Worm (Caenorhabditis elegans) whole organism, L3 larva: ENCODE measurements around the gene F09E5.16.

ENCODE experiments used
- R02D3.7 ChIP-seq: fragments of 150-350 bp; optimal IDR thresholded peaks from 2 replicates; lab custom pipeline; 2014; ENCODE audit warnings: missing biosample characterization, missing genetic modification characterization
- ZK546.5 ChIP-seq: sonication (generic microtip); optimal IDR thresholded peaks from 2 replicates; lab custom pipeline; 2017; ENCODE audit warnings: missing biosample characterization, missing genetic modification characterization
- aly-2 ChIP-seq: fragments of 150-350 bp; optimal IDR thresholded peaks from 2 replicates; lab custom pipeline; 2014; ENCODE audit warnings: missing biosample characterization, missing genetic modification characterization
- ama-1 ChIP-seq: fragments of 150-350 bp; optimal IDR thresholded peaks from 2 replicates; lab custom pipeline; 2018
- ceh-16 ChIP-seq: sonication (generic microtip); optimal IDR thresholded peaks from 2 replicates; lab custom pipeline; 2017; ENCODE audit warnings: missing biosample characterization, missing genetic modification characterization
- ceh-28 ChIP-seq: fragments of 150-350 bp; optimal IDR thresholded peaks from 2 replicates; lab custom pipeline; 2014; ENCODE audit warnings: missing biosample characterization, missing genetic modification reagents, missing genetic modification characterization
- ceh-82 ChIP-seq: fragments of 150-350 bp; optimal IDR thresholded peaks from 2 replicates; lab custom pipeline; 2014; ENCODE audit warnings: missing biosample characterization, missing genetic modification characterization
- daf-12 ChIP-seq: fragments of 150-350 bp; optimal IDR thresholded peaks from 2 replicates; lab custom pipeline; 2014; ENCODE audit warnings: missing biosample characterization, missing genetic modification reagents, missing genetic modification characterization
- egl-27 ChIP-seq: sonication (generic microtip); optimal IDR thresholded peaks from 4 replicates; lab custom pipeline; 2017; ENCODE audit warnings: missing biosample characterization, missing genetic modification reagents, missing genetic modification characterization
- egl-5 ChIP-seq: fragments of 150-350 bp; optimal IDR thresholded peaks from 2 replicates; lab custom pipeline; 2017; ENCODE audit warnings: missing biosample characterization, missing genetic modification reagents, missing genetic modification characterization, inconsistent platforms
- elt-1 ChIP-seq: fragments of 150-350 bp; optimal IDR thresholded peaks from 2 replicates; lab custom pipeline; 2014; ENCODE audit warnings: missing biosample characterization, missing genetic modification characterization
- elt-2 ChIP-seq: sonication (generic microtip); optimal IDR thresholded peaks from 2 replicates; lab custom pipeline; 2016; ENCODE audit warnings: missing genetic modification reagents, mild to moderate bottlenecking, missing genetic modification characterization, missing compliant biosample characterization
- elt-3 ChIP-seq, 3 experiments: fragments of 150-350 bp in 1 of 3; sonication (generic microtip) in 2 of 3; optimal IDR thresholded peaks; 2 replicates in 2 of 3; 4 replicates in 1 of 3; lab custom pipeline; 2014 to 2017; ENCODE audit warnings: missing biosample characterization in 3 of 3, missing genetic modification characterization in 3 of 3
- eor-1 ChIP-seq, 2 experiments: fragments of 150-350 bp; optimal IDR thresholded peaks; 2 replicates each; lab custom pipeline; 2014 to 2018; ENCODE audit warnings: missing biosample characterization in 2 of 2, missing genetic modification characterization in 2 of 2
- fkh-10 ChIP-seq: sonication (generic microtip); optimal IDR thresholded peaks from 2 replicates; lab custom pipeline; 2017; ENCODE audit warnings: missing biosample characterization, missing genetic modification reagents, missing genetic modification characterization
- fkh-2 ChIP-seq: fragments of 150-350 bp; optimal IDR thresholded peaks from 2 replicates; lab custom pipeline; 2014; ENCODE audit warnings: missing biosample characterization, missing genetic modification reagents, missing genetic modification characterization
- fos-1 ChIP-seq: fragments of 150-350 bp; optimal IDR thresholded peaks from 2 replicates; lab custom pipeline; 2014; ENCODE audit warnings: missing biosample characterization, missing genetic modification characterization
- hmg-11 ChIP-seq: sonication (generic microtip); optimal IDR thresholded peaks from 2 replicates; lab custom pipeline; 2016; ENCODE audit warnings: missing genetic modification characterization, missing compliant biosample characterization
- jun-1 ChIP-seq: fragments of 150-350 bp; optimal IDR thresholded peaks from 2 replicates; lab custom pipeline; 2014; ENCODE audit warnings: missing biosample characterization, missing genetic modification reagents, missing genetic modification characterization
- lin-15B ChIP-seq: fragments of 150-350 bp; optimal IDR thresholded peaks from 2 replicates; lab custom pipeline; 2014; ENCODE audit warnings: missing biosample characterization, missing genetic modification characterization
- lin-39 ChIP-seq: fragments of 150-350 bp; optimal IDR thresholded peaks from 2 replicates; lab custom pipeline; 2018; ENCODE audit warnings: missing biosample characterization, missing genetic modification reagents, missing genetic modification characterization
- lsy-12 ChIP-seq: sonication (generic microtip); optimal IDR thresholded peaks from 2 replicates; lab custom pipeline; 2016; ENCODE audit warnings: mild to moderate bottlenecking, missing genetic modification characterization, missing compliant biosample characterization
- mdl-1 ChIP-seq: fragments of 150-350 bp; optimal IDR thresholded peaks from 2 replicates; lab custom pipeline; 2014; ENCODE audit warnings: missing biosample characterization, missing genetic modification characterization
- mml-1 ChIP-seq: fragments of 150-350 bp; sonication (generic microtip); optimal IDR thresholded peaks from 3 replicates; lab custom pipeline; 2014; ENCODE audit warnings: missing biosample characterization, missing genetic modification characterization
- nfya-1 ChIP-seq: sonication (generic microtip); optimal IDR thresholded peaks from 2 replicates; lab custom pipeline; 2017; ENCODE audit warnings: missing genetic modification characterization, mild to moderate bottlenecking, missing compliant biosample characterization, antibody characterized with exemption, moderate library complexity; ENCODE audit not compliant: insufficient read depth
- nhr-11 ChIP-seq: fragments of 150-350 bp; optimal IDR thresholded peaks from 2 replicates; lab custom pipeline; 2014; ENCODE audit warnings: missing biosample characterization, missing genetic modification characterization
- nhr-23 ChIP-seq: fragments of 150-350 bp; optimal IDR thresholded peaks from 2 replicates; lab custom pipeline; 2014; ENCODE audit warnings: missing biosample characterization, missing genetic modification reagents, missing genetic modification characterization
- nhr-237 ChIP-seq: fragments of 150-350 bp; optimal IDR thresholded peaks from 2 replicates; lab custom pipeline; 2014; ENCODE audit warnings: missing biosample characterization, missing genetic modification characterization
- nhr-25 ChIP-seq: sonication (generic microtip); optimal IDR thresholded peaks from 2 replicates; lab custom pipeline; 2017; ENCODE audit warnings: missing biosample characterization, missing genetic modification characterization
- nhr-28 ChIP-seq: fragments of 150-350 bp; optimal IDR thresholded peaks from 2 replicates; lab custom pipeline; 2014; ENCODE audit warnings: missing biosample characterization, missing genetic modification characterization
- nhr-43 ChIP-seq: sonication (generic microtip); optimal IDR thresholded peaks from 2 replicates; lab custom pipeline; 2016; ENCODE audit warnings: mild to moderate bottlenecking, missing genetic modification characterization, missing compliant biosample characterization; ENCODE audit not compliant: poor library complexity, severe bottlenecking
- nhr-67 ChIP-seq: fragments of 150-350 bp; optimal IDR thresholded peaks from 2 replicates; lab custom pipeline; 2014; ENCODE audit warnings: missing biosample characterization, missing genetic modification characterization
- nhr-76 ChIP-seq: fragments of 150-350 bp; sonication (generic microtip); optimal IDR thresholded peaks from 5 replicates; lab custom pipeline; 2014; ENCODE audit warnings: missing biosample characterization, missing genetic modification characterization
- nhr-77 ChIP-seq: fragments of 150-350 bp; optimal IDR thresholded peaks from 2 replicates; lab custom pipeline; 2014; ENCODE audit warnings: missing biosample characterization, missing genetic modification characterization
- pha-4 ChIP-seq: fragments of 150-350 bp; optimal IDR thresholded peaks from 2 replicates; lab custom pipeline; 2014; ENCODE audit warnings: missing biosample characterization, missing genetic modification reagents, missing genetic modification characterization
- pqm-1 ChIP-seq: fragments of 150-350 bp; optimal IDR thresholded peaks from 2 replicates; lab custom pipeline; 2017; ENCODE audit warnings: missing biosample characterization, missing genetic modification characterization, inconsistent platforms
- sea-2 ChIP-seq: fragments of 150-350 bp; sonication (generic microtip); optimal IDR thresholded peaks from 4 replicates; lab custom pipeline; 2014; ENCODE audit warnings: missing biosample characterization, missing genetic modification reagents, missing genetic modification characterization
- skn-1 ChIP-seq: fragments of 150-350 bp; optimal IDR thresholded peaks from 2 replicates; lab custom pipeline; 2014; ENCODE audit warnings: missing biosample characterization, missing genetic modification characterization
- snpc-4 ChIP-seq: fragments of 150-350 bp; optimal IDR thresholded peaks from 2 replicates; lab custom pipeline; 2014; ENCODE audit warnings: missing biosample characterization, missing genetic modification characterization
- tbx-2 ChIP-seq: sonication (generic microtip); optimal IDR thresholded peaks from 2 replicates; lab custom pipeline; 2016; ENCODE audit warnings: mild to moderate bottlenecking, missing genetic modification characterization, missing compliant biosample characterization
- unc-39 ChIP-seq: sonication (generic microtip); optimal IDR thresholded peaks from 4 replicates; lab custom pipeline; 2017; ENCODE audit warnings: missing biosample characterization, missing genetic modification characterization
- unc-62 ChIP-seq: fragments of 150-350 bp; sonication (generic microtip); optimal IDR thresholded peaks from 4 replicates; lab custom pipeline; 2014; ENCODE audit warnings: missing biosample characterization, missing genetic modification reagents, missing genetic modification characterization
- zag-1 ChIP-seq: fragments of 150-350 bp; optimal IDR thresholded peaks from 2 replicates; lab custom pipeline; 2014; ENCODE audit warnings: missing biosample characterization, missing genetic modification characterization
- ztf-11 ChIP-seq: fragments of 150-350 bp; optimal IDR thresholded peaks from 2 replicates; lab custom pipeline; 2014; ENCODE audit warnings: missing biosample characterization, missing genetic modification characterization
- ztf-4 ChIP-seq: fragments of 150-350 bp; optimal IDR thresholded peaks from 2 replicates; lab custom pipeline; 2014; ENCODE audit warnings: missing biosample characterization, missing genetic modification characterization

F09E5.16 gene

DNA sequence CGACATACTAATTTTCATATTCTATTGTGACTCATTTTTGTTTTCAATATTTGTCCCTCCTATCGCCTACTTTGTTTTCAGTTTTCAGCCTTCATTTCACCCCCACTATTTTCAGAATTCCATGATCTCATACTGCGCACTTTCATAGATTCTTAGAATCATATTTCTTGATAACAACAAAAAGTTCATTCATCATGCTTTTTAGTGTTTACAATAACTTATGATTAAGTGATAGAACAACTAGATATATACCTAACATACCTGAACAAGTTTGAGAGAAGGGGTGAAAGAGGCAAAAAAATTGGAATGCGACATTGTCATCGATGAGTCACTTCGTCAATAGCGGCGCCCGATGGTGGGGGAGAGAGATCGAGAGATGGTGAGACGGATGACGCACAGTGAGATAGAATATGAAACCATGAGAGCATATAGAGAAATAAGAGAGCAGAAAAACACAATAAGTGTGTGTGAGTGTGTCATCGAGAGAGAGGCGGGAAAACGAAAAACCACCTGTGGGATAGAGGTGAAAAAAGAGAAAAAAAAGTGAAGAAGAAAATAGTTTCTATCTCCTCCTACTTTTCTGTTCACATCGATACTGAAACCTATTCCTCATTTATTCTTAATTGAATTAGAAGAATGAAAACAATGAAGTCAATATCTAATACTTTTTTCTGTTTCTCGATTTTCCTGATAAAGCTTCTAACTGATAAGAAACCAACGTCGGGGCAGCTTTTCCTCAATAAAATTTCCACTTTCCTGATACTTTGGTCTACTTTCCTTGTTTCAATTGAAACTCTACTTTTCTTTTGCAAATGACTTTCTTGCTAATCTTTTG, 28.7 kb downstream of the F09E5.16 start:
- TF ChIP-seq nhr-43: peak; percentile 22
- no peak for TF ChIP-seq nhr-237 (tag; lab: Kevin White, UChicago)
- no peak for TF ChIP-seq elt-1 (tag; lab: Kevin White, UChicago)
- TF ChIP-seq ceh-16 (tag; lab: Kevin White, UChicago): no peak
- TF ChIP-seq fkh-2 (tag; lab: Kevin White, UChicago): no peak
- peak; percentile 81 for TF ChIP-seq nfya-1 (tag; lab: Kevin White, UChicago)
- peak; percentile 81 for TF ChIP-seq elt-2 (tag; lab: Kevin White, UChicago)
- TF ChIP-seq nhr-23 (tag; lab: Kevin White, UChicago): peak; percentile 48
- TF ChIP-seq nhr-76 (tag; lab: Kevin White, UChicago): peak; percentile 69
- TF ChIP-seq R02D3.7 (tag; lab: Kevin White, UChicago): no peak
- no peak for TF ChIP-seq unc-39
- TF ChIP-seq nhr-11: peak; percentile 39
- TF ChIP-seq pha-4: peak; percentile 98
- peak; percentile 61 for TF ChIP-seq ceh-28 (tag; lab: Kevin White, UChicago)
- TF ChIP-seq zag-1: no peak
- no peak for TF ChIP-seq aly-2
- TF ChIP-seq egl-5 (tag; lab: Kevin White, UChicago): peak; percentile 9
- peak; percentile 62 for TF ChIP-seq nhr-25 (tag; lab: Kevin White, UChicago)
- no peak for TF ChIP-seq nhr-77
- no peak for TF ChIP-seq fkh-10 (GFP tag; lab: Kevin White, UChicago)
- peak; percentile 98 for TF ChIP-seq fos-1 (tag; lab: Kevin White, UChicago)
- TF ChIP-seq eor-1 (tag; optimal IDR thresholded peaks at IDR 0.05; lab: Kevin White, UChicago): no peak
- TF ChIP-seq egl-27: peak; percentile 12
- peak; percentile 35 for TF ChIP-seq lsy-12 (tag; lab: Kevin White, UChicago)
- peak; percentile 45 for TF ChIP-seq lin-39 (tag; lab: Kevin White, UChicago)
- TF ChIP-seq pqm-1 (tag; lab: Kevin White, UChicago): peak; percentile 9
- peak; percentile 50 for TF ChIP-seq ztf-4 (tag; lab: Kevin White, UChicago)
- TF ChIP-seq lin-15B (tag; lab: Kevin White, UChicago): peak; percentile 56
- peak; percentile 29 for TF ChIP-seq unc-62 (GFP tag; lab: Kevin White, UChicago)
- peak; percentile 56 for TF ChIP-seq hmg-11 (tag; lab: Kevin White, UChicago)
- TF ChIP-seq jun-1 (tag; lab: Kevin White, UChicago): peak; percentile 97
- no peak for TF ChIP-seq nhr-28
- TF ChIP-seq tbx-2 (tag; lab: Kevin White, UChicago): peak; percentile 31
- TF ChIP-seq elt-3 (tag; optimal IDR thresholded peaks at IDR 0.05; lab: Kevin White, UChicago): peak in 1 of 3 experiments; percentile 31
- no peak for TF ChIP-seq ztf-11 (tag; lab: Kevin White, UChicago)
- TF ChIP-seq snpc-4 (tag; lab: Kevin White, UChicago): peak; percentile 59
- no peak for TF ChIP-seq ZK546.5 (tag; lab: Kevin White, UChicago)

DNA sequence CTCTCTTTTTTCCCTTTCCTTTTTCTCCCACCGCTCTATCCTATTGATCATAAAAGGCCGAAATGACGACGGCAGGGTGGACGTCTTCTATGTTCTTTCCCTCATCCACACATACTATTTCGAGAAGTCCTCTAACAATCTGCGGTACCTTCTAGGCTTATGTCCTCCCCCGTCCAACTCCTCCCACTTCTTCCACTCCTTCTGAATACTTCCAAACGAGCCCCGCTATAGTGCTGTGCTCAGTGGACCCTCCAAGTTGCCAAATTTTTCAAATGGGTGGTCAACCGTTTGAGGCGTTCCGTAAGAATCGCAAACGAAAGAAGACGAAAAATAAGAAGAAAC, 29.5 kb downstream of the F09E5.16 start:
- TF ChIP-seq nhr-11 (no peak), zag-1 (peak; percentile 50), fos-1 (tag; lab: Kevin White, UChicago) (no peak), ceh-16 (tag; lab: Kevin White, UChicago) (no peak), egl-5 (tag; lab: Kevin White, UChicago) (peak; percentile 54), unc-39 (no peak), jun-1 (tag; lab: Kevin White, UChicago) (no peak), ama-1 (peak; percentile 66), elt-2 (tag; lab: Kevin White, UChicago) (no peak), nhr-43 (no peak), nhr-28 (no peak), daf-12 (tag; lab: Kevin White, UChicago) (no peak), nhr-67 (tag; lab: Kevin White, UChicago) (no peak), nhr-77 (no peak), nfya-1 (tag; lab: Kevin White, UChicago) (peak; percentile 85), sea-2 (GFP tag; lab: Kevin White, UChicago) (peak; percentile 6), ztf-4 (tag; lab: Kevin White, UChicago) (no peak), ztf-11 (tag; lab: Kevin White, UChicago) (no peak), tbx-2 (tag; lab: Kevin White, UChicago) (peak; percentile 46), snpc-4 (tag; lab: Kevin White, UChicago) (no peak), nhr-237 (tag; lab: Kevin White, UChicago) (no peak), lin-39 (tag; lab: Kevin White, UChicago) (peak; percentile 68), mml-1 (tag; lab: Kevin White, UChicago) (no peak), skn-1 (tag; lab: Kevin White, UChicago) (no peak), fkh-10 (GFP tag; lab: Kevin White, UChicago) (peak; percentile 68), nhr-76 (tag; lab: Kevin White, UChicago) (no peak), aly-2 (no peak), elt-3 (tag; optimal IDR thresholded peaks at IDR 0.05; lab: Kevin White, UChicago) (no peak), elt-1 (tag; lab: Kevin White, UChicago) (no peak), ceh-82 (no peak), hmg-11 (tag; lab: Kevin White, UChicago) (no peak), lsy-12 (tag; lab: Kevin White, UChicago) (no peak), eor-1 (tag; optimal IDR thresholded peaks at IDR 0.05; lab: Kevin White, UChicago) (no peak), lin-15B (tag; lab: Kevin White, UChicago) (peak; percentile 6), mdl-1 (no peak)
